Fruit fly (Drosophila melanogaster): ENCODE results near the gene CG11586.

The CG11586 gene

dm6 chr3L:4239442-4240322, 22.6 kb downstream of the CG11586 start, which contains the start of gene Sqor (continued):
- TF ChIP-seq eve (GFP tag; optimal IDR thresholded peaks at IDR 0.05) = no peak
- TF ChIP-seq dimm (GFP tag; IDR thresholded peaks at IDR 0.05) = peak; percentile 62; the same call in 1 of the 2 replicates
- TF ChIP-seq Bgb (GFP tag; IDR thresholded peaks at IDR 0.05; ENCODE audit: partially characterized antibody) = peak; percentile 36; the same call in 1 of the 2 replicates
- TF ChIP-seq phol (tag; optimal IDR thresholded peaks at IDR 0.05) = peak; percentile 74
- TF ChIP-seq pita (GFP tag; optimal IDR thresholded peaks at IDR 0.05) = no peak
- peak; percentile 71 for TF ChIP-seq Usf (GFP tag; optimal IDR thresholded peaks at IDR 0.05)
- TF ChIP-seq oc (tag; optimal IDR thresholded peaks at IDR 0.05) = peak; percentile 83
- TF ChIP-seq gcm (GFP tag; optimal IDR thresholded peaks at IDR 0.05) = peak; percentile 68
- no peak; the same call in 1 of the 2 replicates for TF ChIP-seq Dref (GFP tag; IDR thresholded peaks at IDR 0.05)
- peak; percentile 80 for TF ChIP-seq CG14050 (GFP tag; IDR thresholded peaks at IDR 0.05)
- TF ChIP-seq wek (GFP tag; optimal IDR thresholded peaks at IDR 0.05) = peak; percentile 58
- peak; percentile 75 for TF ChIP-seq jing (GFP tag; optimal IDR thresholded peaks at IDR 0.05)
- TF ChIP-seq seq (GFP tag; IDR thresholded peaks at IDR 0.05) = peak; percentile 85
- TF ChIP-seq Trl (optimal IDR thresholded peaks at IDR 0.05) = no peak
- TF ChIP-seq Trl (GFP tag; optimal IDR thresholded peaks at IDR 0.05) = peak; percentile 92
- no peak for TF ChIP-seq CG7271 (tag; optimal IDR thresholded peaks at IDR 0.05)
- peak; percentile 86 for TF ChIP-seq nmo (GFP tag; optimal IDR thresholded peaks at IDR 0.05)
- TF ChIP-seq tin (GFP tag; optimal IDR thresholded peaks at IDR 0.05) = peak; percentile 54
- peak; percentile 86 for TF ChIP-seq crc (GFP tag; optimal IDR thresholded peaks at IDR 0.05)
- TF ChIP-seq CG11398 (GFP tag; optimal IDR thresholded peaks at IDR 0.05) = peak; percentile 72
- TF ChIP-seq sqz (GFP tag; optimal IDR thresholded peaks at IDR 0.05) = peak; percentile 74
- TF ChIP-seq usp (GFP tag; optimal IDR thresholded peaks at IDR 0.05) = no peak
- TF ChIP-seq chn (GFP tag; optimal IDR thresholded peaks at IDR 0.05) = peak; percentile 81
- peak; percentile 86 for TF ChIP-seq unpg (GFP tag; optimal IDR thresholded peaks at IDR 0.05)
- TF ChIP-seq dan (GFP tag; IDR thresholded peaks at IDR 0.05) = no peak
- TF ChIP-seq Spps (tag; optimal IDR thresholded peaks at IDR 0.05) = no peak
- peak; percentile 80 for TF ChIP-seq CG18262 (tag; optimal IDR thresholded peaks at IDR 0.05)
- peak; percentile 21 for TF ChIP-seq CG14710 (tag; optimal IDR thresholded peaks at IDR 0.05)
- no peak for TF ChIP-seq gt (GFP tag; IDR thresholded peaks at IDR 0.05)
- 0 out of 3 replicates have a peak, but pooled peaks have one; percentile 53 for TF ChIP-seq CG11560 (tag; IDR thresholded peaks at IDR 0.05)
- TF ChIP-seq CG6791 (GFP tag; IDR thresholded peaks at IDR 0.05; ENCODE audit: partially characterized antibody) = 0 out of 3 replicates have a peak, but pooled peaks have one; percentile 43
- peak; percentile 73 for TF ChIP-seq Dbx (GFP tag; IDR thresholded peaks at IDR 0.05)
- TF ChIP-seq sna (GFP tag; IDR thresholded peaks at IDR 0.05; ENCODE audit: partially characterized antibody) = no peak
- TF ChIP-seq CkIIα-i1 (GFP tag; IDR thresholded peaks at IDR 0.05) = no peak; the same call in 1 of the 2 replicates
- TF ChIP-seq Abd-B (GFP tag; optimal IDR thresholded peaks at IDR 0.05) = peak; percentile 90
- no peak for TF ChIP-seq bbx (GFP tag; IDR thresholded peaks at IDR 0.05; ENCODE audit: partially characterized antibody)
- TF ChIP-seq CG17385 (GFP tag; optimal IDR thresholded peaks at IDR 0.05) = peak; percentile 83
- TF ChIP-seq CG4707 (GFP tag; optimal IDR thresholded peaks at IDR 0.05) = peak; percentile 34
- TF ChIP-seq Hmr (GFP tag; optimal IDR thresholded peaks at IDR 0.05) = peak; percentile 89
- peak; percentile 63 for TF ChIP-seq CG14667 (GFP tag; IDR thresholded peaks at IDR 0.05)
- TF ChIP-seq CG4617 (GFP tag; optimal IDR thresholded peaks at IDR 0.05; ENCODE audit: borderline replicate concordance) = peak; percentile 4
- TF ChIP-seq vnd (GFP tag; IDR thresholded peaks at IDR 0.05; ENCODE audit: partially characterized antibody) = no peak
- TF ChIP-seq Ets65A (GFP tag) = peak; percentile 95
- peak; percentile 92 for TF ChIP-seq CG2120 (GFP tag; optimal IDR thresholded peaks at IDR 0.05)
- TF ChIP-seq CG6254 (GFP tag; optimal IDR thresholded peaks at IDR 0.05) = no peak
- TF ChIP-seq CG4282 (GFP tag; optimal IDR thresholded peaks at IDR 0.05) = peak; percentile 80
- TF ChIP-seq GATAe (GFP tag; conservative IDR thresholded peaks at IDR 0.05) = peak; percentile 66
- TF ChIP-seq stc (GFP tag; IDR thresholded peaks at IDR 0.05) = peak; percentile 72
- TF ChIP-seq Bteb2 (GFP tag; optimal IDR thresholded peaks at IDR 0.05) = peak; percentile 85

Measured in whole organism, embryonic.